Fruit fly (Drosophila melanogaster) whole organism, embryonic: Measurements from ENCODE around the gene mRpL16.

ENCODE experiments used
- Ada2b ChIP-seq: fragments of 200-800 bp; sonication (Bioruptor generic); IDR thresholded peaks from 2 replicates; pipeline ENCODE4 v1.3.6; 2022; ENCODE audit warnings: missing biosample characterization, missing genetic modification characterization
- Adf1 ChIP-seq: fragments of 200-800 bp; sonication (Bioruptor generic); IDR thresholded peaks from 2 replicates; pipeline ENCODE4 v1.3.6; 2022; ENCODE audit warnings: missing biosample characterization, missing genetic modification characterization
- C15 ChIP-seq: fragments of 200-800 bp; sonication (Bioruptor generic); IDR thresholded peaks from 3 replicates; pipeline ENCODE4 v1.3.6; 2022; ENCODE audit warnings: missing biosample characterization, missing genetic modification characterization
- CG10565 ChIP-seq: fragments of 200-800 bp; sonication (Bioruptor generic); optimal IDR thresholded peaks from 3 replicates; lab custom pipeline; 2016; ENCODE audit warnings: missing biosample characterization, mild to moderate bottlenecking, missing genetic modification characterization
- CG11247 ChIP-seq: fragments of 200-800 bp; sonication (Bioruptor generic); IDR thresholded peaks from 2 replicates; pipeline ENCODE4 v1.3.6; 2022; ENCODE audit warnings: missing biosample characterization, missing genetic modification characterization
- CG11456 ChIP-seq: fragments of 200-800 bp; sonication (Bioruptor generic); IDR thresholded peaks from 3 replicates; pipeline ENCODE4 v1.3.6; 2022; ENCODE audit warnings: missing biosample characterization, missing genetic modification characterization
- CG12071 ChIP-seq: fragments of 200-800 bp; sonication (Bioruptor generic); optimal IDR thresholded peaks from 3 replicates; lab custom pipeline; 2018; ENCODE audit warnings: missing biosample characterization, mild to moderate bottlenecking, missing genetic modification characterization
- CG13123 ChIP-seq: fragments of 200-800 bp; sonication (Bioruptor generic); optimal IDR thresholded peaks from 2 replicates; lab custom pipeline; 2016; ENCODE audit warnings: missing biosample characterization, missing genetic modification characterization
- CG17829 ChIP-seq: fragments of 200-800 bp; optimal IDR thresholded peaks from 2 replicates; lab custom pipeline; 2019; ENCODE audit warnings: missing biosample characterization, mild to moderate bottlenecking, missing genetic modification characterization, moderate library complexity
- CG18599 ChIP-seq: fragments of 200-800 bp; sonication (Bioruptor generic); optimal IDR thresholded peaks from 3 replicates; lab custom pipeline; 2017; ENCODE audit warnings: missing biosample characterization, missing genetic modification characterization, mild to moderate bottlenecking, moderate library complexity, missing genetic modification reagents
- CG2202 ChIP-seq: fragments of 200-800 bp; sonication (Bioruptor generic); optimal IDR thresholded peaks from 2 replicates; lab custom pipeline; 2018; ENCODE audit warnings: missing biosample characterization, mild to moderate bottlenecking, missing genetic modification characterization
- CG2678 ChIP-seq: fragments of 200-800 bp; sonication (Bioruptor generic); optimal IDR thresholded peaks from 3 replicates; lab custom pipeline; 2019; ENCODE audit warnings: missing biosample characterization, mild to moderate bottlenecking, missing genetic modification characterization, moderate library complexity
- CG2875 ChIP-seq: fragments of 200-800 bp; sonication (Bioruptor generic); optimal IDR thresholded peaks from 2 replicates; lab custom pipeline; 2017; ENCODE audit warnings: missing biosample characterization, mild to moderate bottlenecking, missing genetic modification characterization, missing genetic modification reagents
- CG3163 ChIP-seq: fragments of 200-800 bp; sonication (Bioruptor generic); optimal IDR thresholded peaks from 3 replicates; lab custom pipeline; 2016; ENCODE audit warnings: missing biosample characterization, missing genetic modification characterization
- CG32772 ChIP-seq: fragments of 200-800 bp; sonication (Bioruptor generic); IDR thresholded peaks from 2 replicates; pipeline ENCODE4 v1.3.6; 2022; ENCODE audit warnings: missing biosample characterization, missing genetic modification characterization
- CG4328 ChIP-seq: fragments of 200-800 bp; sonication (Bioruptor generic); optimal IDR thresholded peaks from 3 replicates; lab custom pipeline; 2017; ENCODE audit warnings: missing biosample characterization, missing genetic modification reagents, missing genetic modification characterization
- CG4617 ChIP-seq: fragments of 200-800 bp; sonication (Bioruptor generic); optimal IDR thresholded peaks from 3 replicates; lab custom pipeline; 2016; ENCODE audit warnings: missing biosample characterization, missing genetic modification characterization, borderline replicate concordance
- CG4820 ChIP-seq: fragments of 200-800 bp; sonication (Bioruptor generic); optimal IDR thresholded peaks from 3 replicates; lab custom pipeline; 2016; ENCODE audit warnings: missing biosample characterization, missing genetic modification characterization
- CG6765 ChIP-seq: fragments of 200-800 bp; sonication (Bioruptor generic); optimal IDR thresholded peaks from 3 replicates; lab custom pipeline; 2017; ENCODE audit warnings: missing biosample characterization, mild to moderate bottlenecking, missing genetic modification characterization
- CG8765 ChIP-seq: fragments of 200-800 bp; sonication (Bioruptor generic); IDR thresholded peaks from 2 replicates; pipeline ENCODE4 v1.3.6; 2022; ENCODE audit warnings: missing biosample characterization, missing genetic modification characterization
- GATAe ChIP-seq: fragments of 200-800 bp; sonication (Bioruptor generic); conservative IDR thresholded peaks from 2 replicates; pipeline ENCODE4 v1.3.6; 2022; ENCODE audit warnings: missing biosample characterization, missing genetic modification characterization
- Lim3 ChIP-seq: fragments of 200-800 bp; sonication (Bioruptor generic); IDR thresholded peaks from 2 replicates; pipeline ENCODE4 v1.3.6; 2022; ENCODE audit warnings: missing biosample characterization, missing genetic modification characterization
- NC2β ChIP-seq: fragments of 200-800 bp; sonication (Bioruptor generic); optimal IDR thresholded peaks from 2 replicates; lab custom pipeline; 2016; ENCODE audit warnings: missing biosample characterization, missing genetic modification characterization
- Nf-YC ChIP-seq: fragments of 200-800 bp; optimal IDR thresholded peaks from 3 replicates; lab custom pipeline; 2019; ENCODE audit warnings: missing biosample characterization, mild to moderate bottlenecking, missing genetic modification characterization, moderate library complexity
- Oli ChIP-seq: fragments of 200-800 bp; sonication (Bioruptor generic); optimal IDR thresholded peaks from 2 replicates; lab custom pipeline; 2018; ENCODE audit warnings: missing biosample characterization, mild to moderate bottlenecking, missing genetic modification characterization, moderate library complexity
- Scr ChIP-seq: fragments of 200-800 bp; sonication (Bioruptor generic); IDR thresholded peaks from 2 replicates; pipeline ENCODE4 v1.3.6; 2022; ENCODE audit warnings: missing biosample characterization, missing genetic modification characterization; ENCODE audit not compliant: partially characterized antibody
- Six4 ChIP-seq: fragments of 200-800 bp; sonication (Bioruptor generic); optimal IDR thresholded peaks from 2 replicates; lab custom pipeline; 2016; ENCODE audit warnings: missing biosample characterization, missing genetic modification characterization
- Spps ChIP-seq: fragments of 200-800 bp; sonication (Bioruptor generic); optimal IDR thresholded peaks from 2 replicates; lab custom pipeline; 2018; ENCODE audit warnings: missing biosample characterization, mild to moderate bottlenecking, missing genetic modification characterization
- Taf1 ChIP-seq: fragments of 200-800 bp; sonication (Bioruptor generic); IDR thresholded peaks from 2 replicates; pipeline ENCODE4 v1.3.6; 2022; ENCODE audit warnings: missing biosample characterization, missing genetic modification characterization
- Xrp1 ChIP-seq: fragments of 200-800 bp; sonication (Bioruptor generic); IDR thresholded peaks from 2 replicates; pipeline ENCODE4 v1.3.6; 2022; ENCODE audit warnings: missing biosample characterization, missing genetic modification characterization
- YL-1 ChIP-seq: fragments of 200-800 bp; sonication (Bioruptor generic); optimal IDR thresholded peaks from 3 replicates; lab custom pipeline; 2017; ENCODE audit warnings: missing biosample characterization, mild to moderate bottlenecking, missing genetic modification characterization
- ac ChIP-seq: fragments of 200-800 bp; sonication (Bioruptor generic); optimal IDR thresholded peaks from 3 replicates; lab custom pipeline; 2017; ENCODE audit warnings: missing biosample characterization, mild to moderate bottlenecking, missing genetic modification characterization
- br ChIP-seq: fragments of >200 bp; optimal IDR thresholded peaks from 2 replicates; lab custom pipeline; 2017
- fru ChIP-seq: fragments of >200 bp; optimal IDR thresholded peaks from 2 replicates; lab custom pipeline; 2017
- gem ChIP-seq: fragments of 200-800 bp; sonication (Bioruptor generic); optimal IDR thresholded peaks from 2 replicates; lab custom pipeline; 2019; ENCODE audit warnings: missing biosample characterization, mild to moderate bottlenecking, missing genetic modification characterization, moderate library complexity
- gfzf ChIP-seq: fragments of 200-800 bp; sonication (Bioruptor generic); optimal IDR thresholded peaks from 2 replicates; lab custom pipeline; 2016; ENCODE audit warnings: missing biosample characterization, mild to moderate bottlenecking, missing genetic modification characterization, moderate library complexity
- gro ChIP-seq: fragments of 200-800 bp; sonication (Bioruptor generic); optimal IDR thresholded peaks from 2 replicates; lab custom pipeline; 2016; ENCODE audit warnings: missing biosample characterization, missing genetic modification characterization
- kah ChIP-seq: fragments of 200-800 bp; sonication (Bioruptor generic); optimal IDR thresholded peaks from 2 replicates; lab custom pipeline; 2018; ENCODE audit warnings: missing biosample characterization, mild to moderate bottlenecking, missing genetic modification characterization
- lola ChIP-seq, 3 experiments: fragments of >200 bp in 2 of 3; fragments of 200-800 bp in 1 of 3; sonication (Bioruptor generic) in 1 of 3; optimal IDR thresholded peaks; 2 replicates each; lab custom pipeline; 2017 to 2019; ENCODE audit warnings: missing biosample characterization in 3 of 3, missing genetic modification characterization in 3 of 3, mild to moderate bottlenecking in 1 of 3, moderate library complexity in 1 of 3
- mam ChIP-seq: fragments of 200-800 bp; sonication (Bioruptor generic); optimal IDR thresholded peaks from 3 replicates; lab custom pipeline; 2016; ENCODE audit warnings: missing biosample characterization, missing genetic modification characterization
- nom ChIP-seq: fragments of 200-800 bp; sonication (Bioruptor generic); optimal IDR thresholded peaks from 2 replicates; lab custom pipeline; 2017; ENCODE audit warnings: missing biosample characterization, missing genetic modification characterization, mild to moderate bottlenecking, moderate library complexity, missing genetic modification reagents
- org-1 ChIP-seq: fragments of 200-800 bp; sonication (Bioruptor generic); optimal IDR thresholded peaks from 2 replicates; lab custom pipeline; 2017; ENCODE audit warnings: missing biosample characterization, missing genetic modification characterization
- pros ChIP-seq: fragments of 200-800 bp; sonication (Bioruptor generic); optimal IDR thresholded peaks from 3 replicates; lab custom pipeline; 2019; ENCODE audit warnings: missing biosample characterization, mild to moderate bottlenecking, missing genetic modification characterization, moderate library complexity
- pum ChIP-seq: fragments of 200-800 bp; sonication (Bioruptor generic); optimal IDR thresholded peaks from 2 replicates; lab custom pipeline; 2016; ENCODE audit warnings: missing biosample characterization, missing genetic modification characterization
- sna ChIP-seq: fragments of 200-800 bp; sonication (Bioruptor generic); IDR thresholded peaks from 2 replicates; pipeline ENCODE4 v1.3.6; 2022; ENCODE audit warnings: missing biosample characterization, missing genetic modification characterization; ENCODE audit not compliant: partially characterized antibody
- tll ChIP-seq, 2 experiments: fragments of 200-800 bp in 1 of 2; fragments of >200 bp in 1 of 2; sonication (Bioruptor generic) in 1 of 2; optimal IDR thresholded peaks; 2 replicates each; lab custom pipeline; 2017 to 2019; ENCODE audit warnings: missing biosample characterization in 2 of 2, missing genetic modification characterization in 2 of 2, mild to moderate bottlenecking in 1 of 2, moderate library complexity in 1 of 2
- trh ChIP-seq: fragments of 200-800 bp; sonication (Bioruptor generic); optimal IDR thresholded peaks from 2 replicates; lab custom pipeline; 2016; ENCODE audit warnings: missing biosample characterization, missing genetic modification characterization
- twi ChIP-seq: fragments of 200-800 bp; optimal IDR thresholded peaks from 2 replicates; lab custom pipeline; 2019; ENCODE audit warnings: missing biosample characterization, mild to moderate bottlenecking, missing genetic modification characterization, moderate library complexity
- unpg ChIP-seq: fragments of 200-800 bp; sonication (Bioruptor generic); optimal IDR thresholded peaks from 3 replicates; lab custom pipeline; 2018; ENCODE audit warnings: missing biosample characterization, mild to moderate bottlenecking, missing genetic modification characterization, moderate library complexity
- vnd ChIP-seq: fragments of 200-800 bp; sonication (Bioruptor generic); IDR thresholded peaks from 3 replicates; pipeline ENCODE4 v1.3.6; 2022; ENCODE audit warnings: missing biosample characterization, missing genetic modification characterization; ENCODE audit not compliant: partially characterized antibody
- zf30C ChIP-seq: fragments of 200-800 bp; sonication (Bioruptor generic); optimal IDR thresholded peaks from 3 replicates; lab custom pipeline; 2018; ENCODE audit warnings: missing biosample characterization, mild to moderate bottlenecking, missing genetic modification characterization

Gene mRpL16

DNA sequence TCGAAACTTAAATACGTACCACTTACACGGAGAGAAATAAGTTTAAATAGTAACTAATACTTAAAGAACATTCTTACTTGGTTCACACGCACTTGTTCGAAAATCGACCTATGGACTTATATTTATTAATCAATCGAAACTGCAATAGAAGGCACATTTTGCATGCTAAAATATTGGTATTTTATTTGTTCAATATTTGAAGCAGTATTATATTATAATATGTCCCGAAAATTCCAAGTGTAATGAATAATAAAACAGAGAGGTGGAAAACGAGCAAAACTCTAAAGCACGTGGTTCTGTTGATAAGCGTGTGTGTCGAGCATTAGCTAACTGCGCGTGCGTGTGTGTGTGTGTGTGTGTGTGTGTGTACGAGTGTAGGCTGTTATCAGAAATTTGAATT is 40.1 kb upstream of the mRpL16 start (continued):
- TF ChIP-seq C15 (GFP tag; lab: Robert Waterston, UW): no peak
- TF ChIP-seq Adf1: peak; percentile 69
- TF ChIP-seq Lim3 (GFP tag; lab: Robert Waterston, UW): no peak
- TF ChIP-seq pum: peak; percentile 58
- TF ChIP-seq Ada2b: peak; percentile 75
- peak; percentile 94 for TF ChIP-seq gem
- peak; percentile 81 for TF ChIP-seq CG17829 (tag; lab: Kevin White, UChicago)
- TF ChIP-seq org-1 (GFP tag; lab: Kevin White, UChicago): peak; percentile 85
- peak; percentile 17 for TF ChIP-seq CG4617
- peak; percentile 29 for TF ChIP-seq CG3163
- TF ChIP-seq twi (tag; lab: Kevin White, UChicago): peak; percentile 71
- peak; percentile 77 for TF ChIP-seq CG11247
- TF ChIP-seq pros (GFP tag; lab: Kevin White, UChicago): no peak
- TF ChIP-seq zf30C: peak; percentile 85
- no peak for TF ChIP-seq fru (lab: Kevin White, UChicago)
- TF ChIP-seq NC2β (GFP tag; lab: Kevin White, UChicago): peak; percentile 51
- TF ChIP-seq CG18599 (GFP tag; lab: Kevin White, UChicago): peak; percentile 96
- peak; percentile 57 for TF ChIP-seq YL-1 (GFP tag; lab: Kevin White, UChicago)
- peak; percentile 66 for TF ChIP-seq Nf-YC (tag; lab: Kevin White, UChicago)
- peak; percentile 85 for TF ChIP-seq mam (GFP tag; lab: Kevin White, UChicago)
- TF ChIP-seq Six4 (GFP tag; lab: Kevin White, UChicago): peak; percentile 61
- TF ChIP-seq br (lab: Kevin White, UChicago): no peak
- TF ChIP-seq kah (GFP tag; lab: Kevin White, UChicago): peak; percentile 48
- TF ChIP-seq gfzf (GFP tag; lab: Kevin White, UChicago): no peak
- TF ChIP-seq tll (GFP tag; optimal IDR thresholded peaks at IDR 0.05; lab: Kevin White, UChicago): no peak
- peak; percentile 85 for TF ChIP-seq Oli (tag; lab: Kevin White, UChicago)
- TF ChIP-seq ac (GFP tag; lab: Kevin White, UChicago): peak; percentile 6
- TF ChIP-seq CG10565: peak; percentile 26
- peak in 1 of 3 experiments; percentile 52 for TF ChIP-seq lola (GFP tag; optimal IDR thresholded peaks at IDR 0.05; lab: Kevin White, UChicago)
- TF ChIP-seq CG8765 (GFP tag; lab: Robert Waterston, UW): no peak
- peak; percentile 45 for TF ChIP-seq CG2202 (tag; lab: Kevin White, UChicago)
- peak; percentile 25 for TF ChIP-seq CG2875 (GFP tag; lab: Kevin White, UChicago)
- peak; percentile 70 for TF ChIP-seq CG32772 (GFP tag; lab: Robert Waterston, UW)
- TF ChIP-seq vnd: no peak
- peak; percentile 89 for TF ChIP-seq CG6765
- peak; percentile 82 for TF ChIP-seq CG4328 (GFP tag; lab: Kevin White, UChicago)
- no peak for TF ChIP-seq Scr (GFP tag; lab: Robert Waterston, UW)
- TF ChIP-seq CG4820: peak; percentile 62
- no peak for TF ChIP-seq sna (GFP tag; lab: Robert Waterston, UW)
- peak; percentile 83 for TF ChIP-seq CG11456 (GFP tag; lab: Robert Waterston, UW)
- peak; percentile 80 for TF ChIP-seq Xrp1 (GFP tag; lab: Robert Waterston, UW)
- TF ChIP-seq gro (GFP tag; lab: Kevin White, UChicago): peak; percentile 96
- peak; percentile 58 for TF ChIP-seq Taf1 (GFP tag; lab: Robert Waterston, UW)
- peak; percentile 90 for TF ChIP-seq CG12071 (GFP tag; lab: Kevin White, UChicago)
- peak; percentile 46 for TF ChIP-seq Spps (tag; lab: Kevin White, UChicago)
- TF ChIP-seq trh: peak; percentile 19
- TF ChIP-seq GATAe (GFP tag; lab: Robert Waterston, UW): peak; percentile 50; the same call in 1 of the 2 replicates
- TF ChIP-seq CG2678 (tag; lab: Kevin White, UChicago): peak; percentile 96
- peak; percentile 91 for TF ChIP-seq unpg (GFP tag; lab: Kevin White, UChicago)
- no peak for TF ChIP-seq nom (GFP tag; lab: Kevin White, UChicago)
- TF ChIP-seq CG13123: peak; percentile 61
